Worm (Caenorhabditis elegans) whole organism, L1 larva: ENCODE measurements around the gene glc-3.

Experiments
- blmp-1 ChIP-seq: fragments of 150-350 bp; optimal IDR thresholded peaks from 2 replicates; lab custom pipeline; 2014; ENCODE audit warnings: missing biosample characterization, missing genetic modification characterization
- dpl-1 ChIP-seq, 3 experiments: fragments of 150-350 bp in 2 of 3; sonication (generic microtip) in 1 of 3; optimal IDR thresholded peaks; 2 replicates each; lab custom pipeline; 2014 to 2017; ENCODE audit warnings: missing biosample characterization in 3 of 3, missing genetic modification characterization in 3 of 3, missing genetic modification reagents in 3 of 3
- egl-27 ChIP-seq, 2 experiments: fragments of 150-350 bp in 1 of 2; sonication (generic microtip); optimal IDR thresholded peaks; 3 replicates each; lab custom pipeline; 2017 to 2018; ENCODE audit warnings: missing biosample characterization in 2 of 2, missing genetic modification characterization in 2 of 2, missing genetic modification reagents in 2 of 2
- lin-39 ChIP-seq: fragments of 150-350 bp; optimal IDR thresholded peaks from 2 replicates; lab custom pipeline; 2014; ENCODE audit warnings: missing biosample characterization, missing genetic modification reagents, missing genetic modification characterization
- nhr-11 ChIP-seq: fragments of 150-350 bp; optimal IDR thresholded peaks from 2 replicates; lab custom pipeline; 2014; ENCODE audit warnings: missing biosample characterization, missing genetic modification characterization
- nhr-76 ChIP-seq: sonication (generic microtip); optimal IDR thresholded peaks from 2 replicates; lab custom pipeline; 2017; ENCODE audit warnings: missing biosample characterization, missing genetic modification characterization
- snpc-4 ChIP-seq: fragments of 150-350 bp; optimal IDR thresholded peaks from 2 replicates; lab custom pipeline; 2014; ENCODE audit warnings: missing biosample characterization, missing genetic modification characterization
- tlp-1 ChIP-seq: fragments of 150-350 bp; optimal IDR thresholded peaks from 2 replicates; lab custom pipeline; 2014; ENCODE audit warnings: missing biosample characterization, missing genetic modification characterization

ce11 chrV:5462894-5463293 is 9.4 kb upstream of the glc-3 start, which contains the start of gene srg-67:
- TF ChIP-seq blmp-1 (no peak), tlp-1 (tag; lab: Kevin White, UChicago) (no peak), lin-39 (no peak), snpc-4 (tag; lab: Kevin White, UChicago) (no peak), nhr-11 (tag; lab: Kevin White, UChicago) (no peak), dpl-1 (GFP tag; optimal IDR thresholded peaks at IDR 0.05; lab: Kevin White, UChicago) (no peak), egl-27 (tag; optimal IDR thresholded peaks at IDR 0.05; lab: Kevin White, UChicago) (no peak), nhr-76 (tag; lab: Kevin White, UChicago) (no peak)
